Worm (Caenorhabditis elegans) whole organism, L4 larva: ENCODE results near the gene nhr-233.

ENCODE experiments used
- D1046.2 ChIP-seq: fragments of 200-800 bp; sonication (Bioruptor generic); IDR thresholded peaks from 2 replicates; pipeline ENCODE4 v1.3.6; 2022; ENCODE audit warnings: missing genetic modification characterization, missing compliant biosample characterization
- T20F7.1 ChIP-seq: fragments of 200-800 bp; sonication (Bioruptor generic); optimal IDR thresholded peaks from 2 replicates; lab custom pipeline; 2018; ENCODE audit warnings: mild to moderate bottlenecking, missing genetic modification characterization, missing compliant biosample characterization
- Y105C5A.15 ChIP-seq: fragments of 200-800 bp; sonication (Bioruptor generic); IDR thresholded peaks from 2 replicates; pipeline ENCODE4 v1.3.6; 2022; ENCODE audit warnings: missing genetic modification characterization, missing compliant biosample characterization
- Y5F2A.4 ChIP-seq: fragments of 200-800 bp; sonication (Bioruptor generic); optimal IDR thresholded peaks from 2 replicates; lab custom pipeline; 2018; ENCODE audit warnings: mild to moderate bottlenecking, missing genetic modification characterization, missing compliant biosample characterization
- ZK337.2 ChIP-seq: fragments of 200-800 bp; sonication (Bioruptor generic); IDR thresholded peaks from 2 replicates; pipeline ENCODE4 v1.3.6; 2022; ENCODE audit warnings: missing genetic modification reagents, missing genetic modification characterization, missing compliant biosample characterization
- ZK546.5 ChIP-seq, 2 experiments: sonication (generic microtip); optimal IDR thresholded peaks; 2 replicates each; lab custom pipeline; 2017; ENCODE audit warnings: missing biosample characterization in 2 of 2, missing genetic modification characterization in 2 of 2
- aha-1 ChIP-seq: fragments of 150-350 bp; peaks from one replicate; lab custom pipeline; 2014; ENCODE audit warnings: missing biosample characterization, missing genetic modification characterization
- arid-1 ChIP-seq: fragments of 200-800 bp; sonication (Bioruptor generic); conservative IDR thresholded peaks from 2 replicates; pipeline ENCODE4 v1.3.6; 2022; ENCODE audit warnings: missing genetic modification reagents, missing genetic modification characterization, missing compliant biosample characterization
- ceh-44 ChIP-seq: fragments of 200-800 bp; sonication (Bioruptor generic); IDR thresholded peaks from 2 replicates; pipeline ENCODE4 v1.3.6; 2022; ENCODE audit warnings: missing genetic modification reagents, missing genetic modification characterization, missing compliant biosample characterization
- daf-16 ChIP-seq, 3 experiments: sonication (generic microtip); optimal IDR thresholded peaks; 2 replicates each; lab custom pipeline; 2016 to 2017; ENCODE audit warnings: missing genetic modification characterization in 3 of 3, missing genetic modification reagents in 3 of 3, mild to moderate bottlenecking in 2 of 3, missing compliant biosample characterization in 2 of 3, missing biosample characterization in 1 of 3, moderate library complexity in 1 of 3
- dmd-9 ChIP-seq: fragments of 200-800 bp; sonication (Bioruptor generic); IDR thresholded peaks from 2 replicates; pipeline ENCODE4 v1.3.6; 2022; ENCODE audit warnings: missing genetic modification reagents, missing genetic modification characterization, missing compliant biosample characterization
- dve-1 ChIP-seq: sonication (generic microtip); optimal IDR thresholded peaks from 2 replicates; lab custom pipeline; 2017; ENCODE audit warnings: antibody characterized with exemption, mild to moderate bottlenecking, missing genetic modification characterization, missing compliant biosample characterization; ENCODE audit not compliant: insufficient read depth
- egl-43 ChIP-seq: fragments of 200-800 bp; sonication (Bioruptor generic); IDR thresholded peaks from 2 replicates; pipeline ENCODE4 v1.3.6; 2022; ENCODE audit warnings: missing genetic modification reagents, missing genetic modification characterization, missing compliant biosample characterization
- hlh-11 ChIP-seq: fragments of 200-800 bp; sonication (Bioruptor generic); optimal IDR thresholded peaks from 2 replicates; lab custom pipeline; 2018; ENCODE audit warnings: mild to moderate bottlenecking, missing genetic modification characterization, missing compliant biosample characterization
- hmg-1.1 ChIP-seq: fragments of 200-800 bp; sonication (Bioruptor generic); IDR thresholded peaks from 2 replicates; pipeline ENCODE4 v1.3.6; 2022; ENCODE audit warnings: missing genetic modification reagents, missing genetic modification characterization, missing compliant biosample characterization
- jun-1 ChIP-seq: fragments of 150-350 bp; optimal IDR thresholded peaks from 2 replicates; lab custom pipeline; 2014; ENCODE audit warnings: missing biosample characterization, missing genetic modification reagents, missing genetic modification characterization
- lin-1 ChIP-seq: fragments of 200-800 bp; sonication (Bioruptor generic); IDR thresholded peaks from 2 replicates; pipeline ENCODE4 v1.3.6; 2022; ENCODE audit warnings: missing genetic modification reagents, missing genetic modification characterization, missing compliant biosample characterization
- lin-29 ChIP-seq: fragments of 200-800 bp; sonication (Bioruptor generic); IDR thresholded peaks from 2 replicates; pipeline ENCODE4 v1.3.6; 2022; ENCODE audit warnings: missing genetic modification reagents, missing genetic modification characterization, missing compliant biosample characterization
- lir-3 ChIP-seq: sonication (generic microtip); optimal IDR thresholded peaks from 2 replicates; lab custom pipeline; 2016; ENCODE audit warnings: mild to moderate bottlenecking, missing genetic modification characterization, missing compliant biosample characterization
- madf-5 ChIP-seq, 2 experiments: fragments of 200-800 bp; sonication (Bioruptor generic); IDR thresholded peaks; 2 replicates each; pipeline ENCODE4 v1.3.6; 2022; ENCODE audit warnings: missing compliant biosample characterization in 2 of 2, missing genetic modification characterization in 2 of 2
- mdt-29 ChIP-seq: fragments of 200-800 bp; sonication (Bioruptor generic); IDR thresholded peaks from 2 replicates; pipeline ENCODE4 v1.3.6; 2022; ENCODE audit warnings: missing genetic modification reagents, missing genetic modification characterization, missing compliant biosample characterization
- mep-1 ChIP-seq: fragments of 150-350 bp; sonication (generic microtip); optimal IDR thresholded peaks from 3 replicates; lab custom pipeline; 2014; ENCODE audit warnings: missing biosample characterization, missing genetic modification characterization
- nhr-10 ChIP-seq: fragments of 150-350 bp; optimal IDR thresholded peaks from 2 replicates; lab custom pipeline; 2014; ENCODE audit warnings: missing biosample characterization, missing genetic modification characterization
- nhr-11 ChIP-seq: fragments of 150-350 bp; optimal IDR thresholded peaks from 2 replicates; lab custom pipeline; 2014; ENCODE audit warnings: missing biosample characterization, missing genetic modification characterization
- nhr-111 ChIP-seq: fragments of 200-800 bp; sonication (Bioruptor generic); optimal IDR thresholded peaks from 2 replicates; lab custom pipeline; 2018; ENCODE audit warnings: mild to moderate bottlenecking, missing genetic modification characterization, missing compliant biosample characterization
- nhr-237 ChIP-seq: sonication (generic microtip); optimal IDR thresholded peaks from 2 replicates; lab custom pipeline; 2017; ENCODE audit warnings: missing biosample characterization, missing genetic modification characterization
- nhr-25 ChIP-seq: sonication (generic microtip); optimal IDR thresholded peaks from 2 replicates; lab custom pipeline; 2017; ENCODE audit warnings: missing genetic modification characterization, mild to moderate bottlenecking, missing compliant biosample characterization, antibody characterized with exemption, moderate library complexity, borderline replicate concordance; ENCODE audit not compliant: insufficient read depth
- nhr-28 ChIP-seq: fragments of 150-350 bp; optimal IDR thresholded peaks from 2 replicates; lab custom pipeline; 2014; ENCODE audit warnings: missing biosample characterization, missing genetic modification characterization
- nhr-41 ChIP-seq: fragments of 200-800 bp; sonication (Bioruptor generic); IDR thresholded peaks from 2 replicates; pipeline ENCODE4 v1.3.6; 2022; ENCODE audit warnings: missing genetic modification reagents, missing genetic modification characterization, missing compliant biosample characterization
- nhr-76 ChIP-seq: fragments of 150-350 bp; optimal IDR thresholded peaks from 2 replicates; lab custom pipeline; 2014; ENCODE audit warnings: missing biosample characterization, missing genetic modification characterization
- sdz-12 ChIP-seq: fragments of 200-800 bp; sonication (Bioruptor generic); optimal IDR thresholded peaks from 2 replicates; lab custom pipeline; 2018; ENCODE audit warnings: mild to moderate bottlenecking, missing genetic modification characterization, missing compliant biosample characterization
- snpc-1.2 ChIP-seq: fragments of 200-800 bp; sonication (Bioruptor generic); IDR thresholded peaks from 2 replicates; pipeline ENCODE4 v1.3.6; 2022; ENCODE audit warnings: missing genetic modification reagents, missing genetic modification characterization, missing compliant biosample characterization
- snpc-4 ChIP-seq: fragments of 150-350 bp; optimal IDR thresholded peaks from 2 replicates; lab custom pipeline; 2014; ENCODE audit warnings: missing biosample characterization, missing genetic modification characterization
- unc-62 ChIP-seq, 3 experiments: fragments of 150-350 bp in 1 of 3; sonication (generic microtip); optimal IDR thresholded peaks in 2 of 3; peaks in 1 of 3; 1 replicate in 1 of 3; 2 replicates in 2 of 3; lab custom pipeline; 2014 to 2017; ENCODE audit warnings: missing biosample characterization in 3 of 3, missing genetic modification characterization in 3 of 3, missing genetic modification reagents in 3 of 3, missing genotype in 1 of 3
- zag-1 ChIP-seq: fragments of 150-350 bp; optimal IDR thresholded peaks from 2 replicates; lab custom pipeline; 2014; ENCODE audit warnings: missing biosample characterization, missing genetic modification characterization
- zfp-3 ChIP-seq: fragments of 200-800 bp; sonication (Bioruptor generic); conservative IDR thresholded peaks from 2 replicates; pipeline ENCODE4 v1.3.6; 2022; ENCODE audit warnings: missing genetic modification reagents, missing genetic modification characterization, missing compliant biosample characterization
- zip-11 ChIP-seq: fragments of 200-800 bp; sonication (Bioruptor generic); IDR thresholded peaks from 2 replicates; pipeline ENCODE4 v1.3.6; 2022; ENCODE audit warnings: missing genetic modification characterization, missing compliant biosample characterization

Gene nhr-233

DNA sequence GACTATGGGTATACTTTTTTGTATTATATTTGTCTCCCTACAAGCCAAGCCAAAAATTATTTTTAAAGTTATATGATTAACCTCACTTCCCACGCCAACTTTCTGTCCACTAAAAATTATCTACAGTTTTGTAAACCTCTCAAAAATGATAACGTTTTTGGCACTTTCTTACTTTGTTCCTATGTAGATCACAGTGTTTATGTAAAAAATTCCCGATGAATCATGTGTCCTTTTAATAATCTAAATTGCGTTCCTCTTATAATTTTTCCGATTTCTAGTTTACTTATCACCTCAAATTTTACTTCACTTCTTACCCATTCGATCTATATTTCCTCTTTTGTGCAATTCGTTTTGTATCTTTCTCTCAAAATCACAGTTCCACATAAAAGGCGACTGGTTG is 33.7 kb upstream of the nhr-233 start (continued):
- TF ChIP-seq egl-43 (GFP tag; lab: Robert Waterston, UW) (no peak), D1046.2 (GFP tag; lab: Robert Waterston, UW) (no peak), nhr-28 (peak; percentile 46)

DNA sequence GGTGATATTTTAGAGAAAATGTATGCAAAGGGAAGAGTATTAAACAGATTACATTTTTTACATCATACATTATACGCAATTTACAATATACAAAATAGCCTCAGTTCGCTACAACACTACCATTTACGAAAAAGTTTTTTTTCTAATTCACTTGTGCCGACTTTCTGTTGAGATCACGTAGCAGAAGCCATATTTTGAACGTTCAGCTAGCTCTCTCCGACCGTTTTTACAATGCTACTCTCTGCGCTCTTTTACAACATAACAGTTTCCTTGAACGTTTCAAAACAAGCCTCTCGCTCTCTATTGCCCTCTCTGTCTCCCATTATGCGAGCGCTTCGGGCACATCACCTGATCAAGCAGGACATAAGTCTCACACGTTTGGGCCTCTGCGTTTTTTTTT is 32.5 kb upstream of the nhr-233 start, which contains the start of gene T03E6.8:
Gene T03E6.8, minus strand, starts transcription at position 101 of the 400 bp plus-strand sequence.
- TF ChIP-seq nhr-28 (no peak), dmd-9 (GFP tag; lab: Robert Waterston, UW) (no peak), ZK546.5 (tag; optimal IDR thresholded peaks at IDR 0.05; lab: Kevin White, UChicago) (no peak), zag-1 (no peak), snpc-4 (tag; lab: Kevin White, UChicago) (no peak), hlh-11 (tag; lab: Kevin White, UChicago) (no peak), nhr-25 (tag; lab: Kevin White, UChicago) (no peak), Y105C5A.15 (no peak), jun-1 (no peak), nhr-237 (tag; lab: Kevin White, UChicago) (no peak), madf-5 (GFP tag; IDR thresholded peaks at IDR 0.05; lab: Robert Waterston, UW) (no peak), zip-11 (no peak), dve-1 (tag; lab: Kevin White, UChicago) (no peak)

DNA sequence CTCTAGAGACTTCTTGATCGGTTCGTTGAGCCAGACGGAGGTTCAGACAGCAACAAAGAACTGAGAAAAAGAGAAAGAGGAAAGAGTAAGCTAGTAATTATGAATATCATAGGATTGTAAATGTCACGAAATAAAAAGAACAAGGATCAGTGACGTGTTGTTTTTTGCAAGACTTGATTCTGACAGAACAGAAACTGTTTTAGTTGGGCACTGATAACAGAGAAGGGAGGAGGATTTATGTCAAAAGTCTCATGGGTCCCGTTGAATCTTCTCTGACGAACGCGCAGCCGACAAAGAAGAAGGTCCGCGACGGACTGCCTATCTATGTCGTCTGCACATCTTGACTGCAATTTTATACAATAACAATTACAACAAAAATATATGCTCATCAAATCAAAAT is 30.0 kb upstream of the nhr-233 start, which contains the start of gene T03E6.9:
Gene T03E6.9, minus strand, starts transcription at position 101 of the 400 bp plus-strand sequence.
- TF ChIP-seq unc-62 (GFP tag; optimal IDR thresholded peaks at IDR 0.05 in 1 of 2; lab: Kevin White, UChicago) (peak in 1 of 2 experiments; percentile 6), unc-62 (tag; optimal IDR thresholded peaks at IDR 0.05; lab: Kevin White, UChicago) (no peak), sdz-12 (GFP tag; lab: Kevin White, UChicago) (no peak), lin-29 (GFP tag; lab: Robert Waterston, UW) (no peak), nhr-76 (tag; lab: Kevin White, UChicago) (no peak)

DNA sequence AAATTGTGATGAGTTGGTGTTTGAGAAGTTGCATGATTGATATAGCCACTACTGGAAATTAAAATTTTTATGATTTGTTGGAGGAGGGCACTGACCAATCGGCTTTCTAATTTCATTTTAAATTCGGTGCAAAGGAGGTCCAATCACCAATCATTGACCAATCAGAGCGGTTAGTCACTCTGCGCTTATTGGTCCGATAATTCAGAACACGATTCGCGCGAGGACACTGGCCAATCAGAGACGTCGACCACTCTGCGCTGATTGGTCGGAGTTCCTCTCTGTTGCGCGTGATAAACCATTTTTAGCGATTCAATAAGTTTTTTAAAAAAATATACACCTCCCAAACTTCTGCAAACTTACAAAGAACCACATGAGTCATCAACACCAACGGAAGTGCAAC is 29.2 kb upstream of the nhr-233 start:
- TF ChIP-seq aha-1 (tag; lab: Kevin White, UChicago), result no peak
- TF ChIP-seq hmg-1.1 (GFP tag; lab: Robert Waterston, UW), result no peak
- TF ChIP-seq mdt-29, result no peak
- no peak for TF ChIP-seq arid-1 (GFP tag; lab: Robert Waterston, UW)
- TF ChIP-seq nhr-10, result no peak
- TF ChIP-seq nhr-41 (GFP tag; lab: Robert Waterston, UW), result no peak
- TF ChIP-seq nhr-11 (tag; lab: Kevin White, UChicago), result no peak
- TF ChIP-seq lir-3, result no peak
- TF ChIP-seq snpc-1.2 (GFP tag; lab: Robert Waterston, UW), result no peak
- TF ChIP-seq ceh-44, result no peak
- no peak for TF ChIP-seq lin-1 (GFP tag; lab: Robert Waterston, UW)
- no peak for TF ChIP-seq ZK337.2 (GFP tag; lab: Robert Waterston, UW)
- TF ChIP-seq egl-43 (GFP tag; lab: Robert Waterston, UW), result no peak
- no peak for TF ChIP-seq daf-16 (GFP tag; optimal IDR thresholded peaks at IDR 0.05; lab: Kevin White, UChicago)
- TF ChIP-seq daf-16 (tag; optimal IDR thresholded peaks at IDR 0.05; lab: Kevin White, UChicago), result no peak
- TF ChIP-seq Y5F2A.4, result no peak
- no peak for TF ChIP-seq T20F7.1 (GFP tag; lab: Kevin White, UChicago)
- TF ChIP-seq nhr-111, result no peak
- no peak for TF ChIP-seq mep-1 (tag; lab: Kevin White, UChicago)
- no peak for TF ChIP-seq zfp-3 (GFP tag; lab: Robert Waterston, UW)
- TF ChIP-seq, all 104 proteins: peak for 0
